Worm (Caenorhabditis elegans): ENCODE results near the gene ril-1.

Gene ril-1

DNA sequence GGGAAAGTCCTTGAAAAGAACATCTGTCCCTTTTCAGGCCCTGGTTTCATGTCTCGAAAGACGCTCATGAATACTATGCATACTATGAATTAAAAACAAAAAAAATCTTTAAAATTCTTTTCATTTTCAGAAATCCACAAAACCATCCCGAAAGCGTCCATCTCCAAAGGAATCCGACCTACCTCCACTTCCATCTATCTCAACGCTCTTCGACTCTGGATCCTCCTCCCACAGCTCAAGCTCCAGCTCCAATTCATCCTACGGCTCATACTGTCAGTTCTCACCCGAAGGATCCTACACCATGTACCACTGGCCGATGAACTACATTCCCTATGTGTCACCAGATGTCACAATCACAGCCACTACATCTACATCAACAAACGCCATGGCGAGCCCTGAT is 15.4 kb downstream of the ril-1 start:
- no peak for TF ChIP-seq snpc-1.1 (tag; optimal IDR thresholded peaks at IDR 0.05; ENCODE audit: insufficient read depth)
- TF ChIP-seq lsy-27 (tag; optimal IDR thresholded peaks at IDR 0.05; ENCODE audit: borderline replicate concordance, insufficient read depth), result no peak
- no peak for TF ChIP-seq sptf-2 (GFP tag; optimal IDR thresholded peaks at IDR 0.05)
- no peak for TF ChIP-seq tbx-9 (tag; optimal IDR thresholded peaks at IDR 0.05; ENCODE audit: borderline replicate concordance)
- TF ChIP-seq F33H1.4 (GFP tag; IDR thresholded peaks at IDR 0.05), result no peak
- TF ChIP-seq ztf-28 (GFP tag; IDR thresholded peaks at IDR 0.05), result no peak
- no peak for TF ChIP-seq hmg-1.2 (GFP tag; IDR thresholded peaks at IDR 0.05)
- no peak for TF ChIP-seq nhr-120 (GFP tag; IDR thresholded peaks at IDR 0.05)
- TF ChIP-seq fkh-3 (tag; optimal IDR thresholded peaks at IDR 0.05), result no peak
- no peak for TF ChIP-seq attf-3 (GFP tag; conservative IDR thresholded peaks at IDR 0.05)
- no peak for TF ChIP-seq mxl-1 (tag; optimal IDR thresholded peaks at IDR 0.05)
- no peak for TF ChIP-seq egl-44 (GFP tag; IDR thresholded peaks at IDR 0.05)
- TF ChIP-seq F39B2.1 (GFP tag; IDR thresholded peaks at IDR 0.05), result no peak
- no peak for TF ChIP-seq ceh-100 (GFP tag; IDR thresholded peaks at IDR 0.05)
- no peak for TF ChIP-seq B0336.3 (GFP tag; IDR thresholded peaks at IDR 0.05)
- TF ChIP-seq rec-8 (tag; optimal IDR thresholded peaks at IDR 0.05), result no peak
- TF ChIP-seq aptf-3 (GFP tag; IDR thresholded peaks at IDR 0.05), result no peak
- no peak for TF ChIP-seq ceh-91 (GFP tag; IDR thresholded peaks at IDR 0.05)
- no peak for TF ChIP-seq akir-1 (GFP tag; optimal IDR thresholded peaks at IDR 0.05)

DNA sequence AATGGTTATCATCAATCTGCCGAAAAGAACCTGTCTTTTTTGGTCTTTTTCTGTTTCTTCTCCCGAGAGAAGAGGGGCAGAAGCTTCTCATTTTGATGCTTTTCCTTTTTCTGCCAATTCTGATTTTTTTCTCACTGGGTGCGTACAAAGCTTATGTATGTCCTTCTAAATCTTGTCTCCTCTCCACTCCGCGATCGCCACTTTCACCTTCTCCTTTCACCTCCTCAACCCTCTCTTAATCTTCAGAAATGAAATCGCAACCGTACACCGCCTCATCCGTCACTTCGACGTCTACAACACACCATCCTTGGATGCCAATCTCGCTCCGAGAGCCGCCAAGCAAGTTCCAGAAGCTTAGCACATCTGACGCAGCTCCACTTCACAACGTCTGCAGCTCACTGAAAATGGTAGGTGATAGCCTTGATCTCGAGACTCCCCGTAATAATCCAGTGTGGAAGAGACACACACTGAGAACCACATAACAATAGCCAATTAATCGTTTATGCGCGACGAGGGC is 15.9 kb downstream of the ril-1 start, which contains the start of gene R02D5.1:
Gene R02D5.1, plus strand, starts transcription at position 245 of the 517 bp plus-strand sequence.
- TF ChIP-seq ztf-25 (GFP tag; IDR thresholded peaks at IDR 0.05) (0 out of 2 replicates have a peak, but pooled peaks have one; percentile 48), unc-62 (GFP tag; optimal IDR thresholded peaks at IDR 0.05) (no peak)

DNA sequence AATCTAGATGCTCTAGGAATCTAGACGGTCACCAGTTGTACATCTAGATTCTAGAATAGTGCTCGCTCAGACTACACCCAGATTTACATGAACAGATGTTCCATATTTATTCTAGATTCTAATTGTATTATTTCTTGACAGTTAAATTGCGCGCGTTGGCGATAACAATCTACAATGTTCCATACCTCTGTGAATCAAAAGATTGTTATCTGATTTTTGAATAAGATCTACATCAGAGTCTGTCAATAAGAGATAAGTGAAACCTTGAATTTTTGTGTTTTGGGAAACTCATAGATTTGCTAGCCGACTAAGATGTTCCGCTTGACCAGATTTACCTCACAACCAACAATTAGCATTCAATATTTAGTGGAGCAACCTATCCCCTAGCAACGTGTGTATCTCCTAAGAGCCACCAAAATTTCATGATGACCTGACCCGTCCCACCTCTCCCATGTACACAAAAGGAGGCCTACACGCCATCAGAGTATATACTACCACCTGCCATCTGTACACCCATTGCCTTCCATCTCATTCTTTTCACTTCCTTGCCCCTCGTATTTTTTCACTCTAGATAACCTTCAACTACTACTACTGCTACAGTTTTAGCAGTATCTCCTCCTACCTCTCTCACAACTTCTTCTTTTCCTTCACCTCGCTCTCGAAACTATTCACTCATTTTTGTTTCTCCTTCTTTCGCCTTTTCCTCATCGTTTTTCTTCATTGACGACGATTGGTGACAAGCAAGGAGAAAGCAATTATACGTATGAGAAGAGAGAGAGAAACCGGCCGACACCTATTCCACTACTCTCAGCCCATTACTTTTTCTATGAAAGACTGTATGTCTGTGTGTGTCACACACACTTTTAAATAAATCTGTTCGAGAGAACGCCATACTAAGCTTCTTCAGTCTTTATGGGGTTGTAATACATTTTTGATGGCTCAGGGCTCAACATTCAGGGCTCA is 16.9 kb downstream of the ril-1 start:
- TF ChIP-seq lin-35 (GFP tag; optimal IDR thresholded peaks at IDR 0.05), result no peak
- no peak for TF ChIP-seq hlh-26 (GFP tag; conservative IDR thresholded peaks at IDR 0.05)
- no peak for TF ChIP-seq ceh-40 (GFP tag; IDR thresholded peaks at IDR 0.05)
- TF ChIP-seq let-526 (GFP tag; IDR thresholded peaks at IDR 0.05), result no peak
- TF ChIP-seq tlf-1 (GFP tag; optimal IDR thresholded peaks at IDR 0.05), result no peak
- TF ChIP-seq die-1 (tag; optimal IDR thresholded peaks at IDR 0.05), result no peak
- TF ChIP-seq ets-4 (GFP tag; optimal IDR thresholded peaks at IDR 0.05), result no peak
- no peak for TF ChIP-seq unc-62 (GFP tag; optimal IDR thresholded peaks at IDR 0.05)
- TF ChIP-seq ztf-25 (GFP tag; IDR thresholded peaks at IDR 0.05), result no peak
- TF ChIP-seq madf-3 (GFP tag; IDR thresholded peaks at IDR 0.05), result no peak
- TF ChIP-seq ztf-18 (tag; optimal IDR thresholded peaks at IDR 0.05), result no peak
- no peak for TF ChIP-seq nhr-27 (tag; optimal IDR thresholded peaks at IDR 0.05)
- TF ChIP-seq dpl-1 (GFP tag; optimal IDR thresholded peaks at IDR 0.05), result no peak
- TF ChIP-seq lir-1 (GFP tag; conservative IDR thresholded peaks at IDR 0.05), result no peak
- no peak for TF ChIP-seq F57A8.1 (GFP tag; optimal IDR thresholded peaks at IDR 0.05)
- no peak for TF ChIP-seq nhr-179 (tag; optimal IDR thresholded peaks at IDR 0.05)

Measured in whole organism, young adult.